Fruit fly (Drosophila melanogaster) whole organism, embryonic: ENCODE results near the gene can.

Experiments
- Ada2b ChIP-seq: fragments of 200-800 bp; sonication (Bioruptor generic); IDR thresholded peaks from 2 replicates; pipeline ENCODE4 v1.3.6; 2022; ENCODE audit warnings: missing biosample characterization, missing genetic modification characterization
- CG10565 ChIP-seq: fragments of 200-800 bp; sonication (Bioruptor generic); optimal IDR thresholded peaks from 3 replicates; lab custom pipeline; 2016; ENCODE audit warnings: missing biosample characterization, mild to moderate bottlenecking, missing genetic modification characterization
- CG11398 ChIP-seq: fragments of 200-800 bp; sonication (Bioruptor generic); optimal IDR thresholded peaks from 2 replicates; lab custom pipeline; 2016; ENCODE audit warnings: missing biosample characterization, missing genetic modification characterization
- CG13296 ChIP-seq: fragments of 200-800 bp; sonication (Bioruptor generic); optimal IDR thresholded peaks from 3 replicates; lab custom pipeline; 2018; ENCODE audit warnings: missing biosample characterization, mild to moderate bottlenecking, missing genetic modification characterization
- CG13894 ChIP-seq: fragments of 200-800 bp; sonication (Bioruptor generic); optimal IDR thresholded peaks from 3 replicates; lab custom pipeline; 2018; ENCODE audit warnings: missing biosample characterization, mild to moderate bottlenecking, missing genetic modification characterization, moderate library complexity
- CG15011 ChIP-seq: fragments of 200-800 bp; sonication (Bioruptor generic); optimal IDR thresholded peaks from 3 replicates; lab custom pipeline; 2018; ENCODE audit warnings: missing biosample characterization, mild to moderate bottlenecking, missing genetic modification characterization
- CG1603 ChIP-seq: fragments of 200-800 bp; sonication (Bioruptor generic); optimal IDR thresholded peaks from 2 replicates; lab custom pipeline; 2019; ENCODE audit warnings: missing biosample characterization, mild to moderate bottlenecking, missing genetic modification characterization, moderate library complexity
- CG17328 ChIP-seq: fragments of 200-800 bp; sonication (Bioruptor generic); IDR thresholded peaks from 2 replicates; pipeline ENCODE4 v1.3.6; 2022; ENCODE audit warnings: missing biosample characterization, missing genetic modification characterization
- CG1792 ChIP-seq: fragments of 200-800 bp; sonication (Bioruptor generic); optimal IDR thresholded peaks from 2 replicates; lab custom pipeline; 2016; ENCODE audit warnings: missing biosample characterization, missing genetic modification characterization
- CG18476 ChIP-seq: fragments of 200-800 bp; sonication (Bioruptor generic); optimal IDR thresholded peaks from 2 replicates; lab custom pipeline; 2016; ENCODE audit warnings: missing biosample characterization, mild to moderate bottlenecking, missing genetic modification characterization
- CG18764 ChIP-seq: fragments of 200-800 bp; sonication (Bioruptor generic); optimal IDR thresholded peaks from 3 replicates; lab custom pipeline; 2016; ENCODE audit warnings: missing biosample characterization, missing genetic modification characterization
- CG2199 ChIP-seq: fragments of 200-800 bp; sonication (Bioruptor generic); IDR thresholded peaks from 3 replicates; pipeline ENCODE4 v1.3.6; 2022; ENCODE audit warnings: missing biosample characterization, missing genetic modification characterization
- CG30431 ChIP-seq: fragments of 200-800 bp; sonication (Bioruptor generic); optimal IDR thresholded peaks from 2 replicates; lab custom pipeline; 2017; ENCODE audit warnings: missing biosample characterization, missing genetic modification characterization
- CG34422 ChIP-seq: fragments of 200-800 bp; sonication (Bioruptor generic); IDR thresholded peaks from 3 replicates; pipeline ENCODE4 v1.3.6; 2022; ENCODE audit warnings: missing biosample characterization, missing genetic modification characterization
- CG3838 ChIP-seq: fragments of 200-800 bp; sonication (Bioruptor generic); optimal IDR thresholded peaks from 3 replicates; lab custom pipeline; 2016; ENCODE audit warnings: missing biosample characterization, missing genetic modification characterization
- CG7839 ChIP-seq: fragments of 200-800 bp; sonication (Bioruptor generic); optimal IDR thresholded peaks from 3 replicates; lab custom pipeline; 2018; ENCODE audit warnings: missing biosample characterization, mild to moderate bottlenecking, missing genetic modification characterization, moderate library complexity
- CG9932 ChIP-seq: fragments of 200-800 bp; sonication (Bioruptor generic); IDR thresholded peaks from 2 replicates; pipeline ENCODE4 v1.3.6; 2022; ENCODE audit warnings: missing biosample characterization, missing genetic modification characterization
- CTCF ChIP-seq: fragments of 200-800 bp; sonication (Bioruptor generic); optimal IDR thresholded peaks from 2 replicates; lab custom pipeline; 2017; ENCODE audit warnings: missing biosample characterization, mild to moderate bottlenecking, missing genetic modification characterization, moderate library complexity
- CrebB ChIP-seq: fragments of 200-800 bp; sonication (Bioruptor generic); optimal IDR thresholded peaks from 3 replicates; lab custom pipeline; 2018; ENCODE audit warnings: missing biosample characterization, mild to moderate bottlenecking, missing genetic modification characterization
- D19A ChIP-seq: fragments of 200-800 bp; optimal IDR thresholded peaks from 3 replicates; lab custom pipeline; 2019; ENCODE audit warnings: missing biosample characterization, mild to moderate bottlenecking, missing genetic modification characterization, moderate library complexity
- Deaf1 ChIP-seq: fragments of 200-800 bp; optimal IDR thresholded peaks from 3 replicates; lab custom pipeline; 2019; ENCODE audit warnings: missing biosample characterization, mild to moderate bottlenecking, missing genetic modification characterization, moderate library complexity
- Hey ChIP-seq: fragments of 200-800 bp; sonication (Bioruptor generic); optimal IDR thresholded peaks from 3 replicates; lab custom pipeline; 2018; ENCODE audit warnings: missing biosample characterization, mild to moderate bottlenecking, missing genetic modification characterization
- Hmr ChIP-seq: fragments of 200-800 bp; sonication (Bioruptor generic); optimal IDR thresholded peaks from 3 replicates; lab custom pipeline; 2017; ENCODE audit warnings: mild to moderate bottlenecking, missing biosample characterization, missing genetic modification reagents, missing genetic modification characterization
- Jarid2 ChIP-seq: fragments of 200-800 bp; sonication (Bioruptor generic); optimal IDR thresholded peaks from 3 replicates; lab custom pipeline; 2017; ENCODE audit warnings: mild to moderate bottlenecking, missing biosample characterization, missing genetic modification reagents, missing genetic modification characterization
- Med ChIP-seq: fragments of 200-800 bp; sonication (Bioruptor generic); peaks from one replicate; lab custom pipeline; 2016; ENCODE audit warnings: missing biosample characterization, missing genetic modification characterization, mild to moderate bottlenecking, inconsistent platforms, moderate library complexity
- NFAT ChIP-seq: fragments of 200-800 bp; sonication (Bioruptor generic); IDR thresholded peaks from 2 replicates; pipeline ENCODE4 v1.3.6; 2022; ENCODE audit warnings: missing biosample characterization, missing genetic modification characterization
- Pdp1 ChIP-seq, 2 experiments: fragments of 200-800 bp; sonication (Bioruptor generic); optimal IDR thresholded peaks; 3 replicates each; lab custom pipeline; 2016; ENCODE audit warnings: missing biosample characterization in 2 of 2, missing genetic modification characterization in 2 of 2, mild to moderate bottlenecking in 1 of 2, moderate library complexity in 1 of 2
- Side ChIP-seq: fragments of 200-800 bp; sonication (Bioruptor generic); optimal IDR thresholded peaks from 2 replicates; lab custom pipeline; 2016; ENCODE audit warnings: missing biosample characterization, missing genetic modification characterization
- Usf ChIP-seq: fragments of 200-800 bp; sonication (Bioruptor generic); optimal IDR thresholded peaks from 2 replicates; lab custom pipeline; 2017; ENCODE audit warnings: missing genotype, missing biosample characterization, missing genetic modification characterization
- ara ChIP-seq: fragments of 200-800 bp; sonication (Bioruptor generic); IDR thresholded peaks from 2 replicates; pipeline ENCODE4 v1.3.6; 2022; ENCODE audit warnings: missing biosample characterization, missing genetic modification characterization
- ash1 ChIP-seq: fragments of 200-800 bp; sonication (Bioruptor generic); optimal IDR thresholded peaks from 2 replicates; lab custom pipeline; 2018; ENCODE audit warnings: missing biosample characterization, mild to moderate bottlenecking, missing genetic modification characterization
- bab2 ChIP-seq: fragments of 200-800 bp; sonication (Bioruptor generic); optimal IDR thresholded peaks from 2 replicates; lab custom pipeline; 2016; ENCODE audit warnings: missing biosample characterization, missing genetic modification characterization
- bbx ChIP-seq: fragments of 200-800 bp; sonication (Bioruptor generic); IDR thresholded peaks from 2 replicates; pipeline ENCODE4 v1.3.6; 2022; ENCODE audit warnings: missing biosample characterization, missing genetic modification characterization; ENCODE audit not compliant: partially characterized antibody
- bigmax ChIP-seq: fragments of 200-800 bp; sonication (Bioruptor generic); optimal IDR thresholded peaks from 2 replicates; lab custom pipeline; 2018; ENCODE audit warnings: missing biosample characterization, mild to moderate bottlenecking, missing genetic modification characterization
- cato ChIP-seq: fragments of 200-800 bp; sonication (Bioruptor generic); optimal IDR thresholded peaks from 2 replicates; lab custom pipeline; 2016; ENCODE audit warnings: missing biosample characterization, missing genetic modification characterization, borderline replicate concordance
- crol ChIP-seq: fragments of 200-800 bp; sonication (Bioruptor generic); IDR thresholded peaks from 2 replicates; pipeline ENCODE4 v1.3.6; 2022; ENCODE audit warnings: missing biosample characterization, missing genetic modification characterization
- disco-r ChIP-seq: fragments of 200-800 bp; sonication (Bioruptor generic); optimal IDR thresholded peaks from 2 replicates; lab custom pipeline; 2016; ENCODE audit warnings: missing biosample characterization, missing genetic modification characterization
- fd64A ChIP-seq: fragments of 200-800 bp; sonication (Bioruptor generic); optimal IDR thresholded peaks from 3 replicates; lab custom pipeline; 2018; ENCODE audit warnings: missing biosample characterization, mild to moderate bottlenecking, missing genetic modification characterization
- fd96Cb ChIP-seq: fragments of 200-800 bp; sonication (Bioruptor generic); optimal IDR thresholded peaks from 2 replicates; lab custom pipeline; 2018; ENCODE audit warnings: missing biosample characterization, mild to moderate bottlenecking, missing genetic modification characterization, moderate library complexity
- nerfin-1 ChIP-seq: fragments of 200-800 bp; sonication (Bioruptor generic); optimal IDR thresholded peaks from 3 replicates; lab custom pipeline; 2019; ENCODE audit warnings: missing biosample characterization, mild to moderate bottlenecking, missing genetic modification characterization, moderate library complexity
- nerfin-2 ChIP-seq: fragments of 200-800 bp; sonication (Bioruptor generic); IDR thresholded peaks from 2 replicates; pipeline ENCODE4 v1.3.6; 2022; ENCODE audit warnings: missing biosample characterization, missing genetic modification characterization; ENCODE audit not compliant: partially characterized antibody
- nom ChIP-seq: fragments of 200-800 bp; sonication (Bioruptor generic); optimal IDR thresholded peaks from 2 replicates; lab custom pipeline; 2017; ENCODE audit warnings: missing biosample characterization, missing genetic modification characterization, mild to moderate bottlenecking, moderate library complexity, missing genetic modification reagents
- pnt ChIP-seq: fragments of 200-800 bp; sonication (Bioruptor generic); optimal IDR thresholded peaks from 3 replicates; lab custom pipeline; 2016; ENCODE audit warnings: missing biosample characterization, missing genetic modification characterization
- sd ChIP-seq: fragments of 200-800 bp; sonication (Bioruptor generic); optimal IDR thresholded peaks from 3 replicates; lab custom pipeline; 2018; ENCODE audit warnings: missing biosample characterization, mild to moderate bottlenecking, missing genetic modification characterization, moderate library complexity
- seq ChIP-seq: fragments of 200-800 bp; sonication (Bioruptor generic); IDR thresholded peaks from 2 replicates; pipeline ENCODE4 v1.3.6; 2022; ENCODE audit warnings: missing biosample characterization, missing genetic modification characterization
- slbo ChIP-seq: fragments of 200-800 bp; sonication (Bioruptor generic); IDR thresholded peaks from 2 replicates; pipeline ENCODE4 v1.3.6; 2022; ENCODE audit warnings: missing biosample characterization, missing genetic modification characterization
- sr ChIP-seq: fragments of 200-800 bp; sonication (Bioruptor generic); IDR thresholded peaks from 3 replicates; pipeline ENCODE4 v1.3.6; 2022; ENCODE audit warnings: missing biosample characterization, missing genetic modification characterization
- tio ChIP-seq: fragments of 200-800 bp; sonication (Bioruptor generic); optimal IDR thresholded peaks from 2 replicates; lab custom pipeline; 2017; ENCODE audit warnings: missing biosample characterization, missing genetic modification characterization, inconsistent platforms

The can gene

DNA sequence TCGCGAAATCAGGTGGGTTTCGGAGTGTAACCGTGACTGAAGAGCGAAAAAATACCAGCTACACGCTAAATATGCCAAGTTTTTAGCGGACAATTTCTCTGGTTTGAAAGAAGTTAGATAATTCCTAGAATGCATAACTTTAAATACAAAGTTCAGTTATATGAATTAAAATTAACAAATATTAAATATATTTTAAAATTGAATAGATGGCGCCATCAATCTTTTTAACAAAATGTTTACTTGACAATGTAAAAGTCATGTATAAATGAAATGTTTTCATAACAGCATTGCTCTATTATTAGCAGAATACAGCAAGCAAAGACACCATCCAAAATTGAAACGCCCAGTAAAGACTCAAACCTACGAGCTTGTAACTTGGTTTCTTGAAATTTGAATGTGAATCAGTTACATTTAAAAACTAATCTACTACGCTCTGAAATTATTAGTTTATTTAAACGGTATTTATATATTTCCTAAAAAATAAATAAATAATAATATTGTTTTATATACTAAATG lies 41.6 kb downstream of the can start, which contains the start of gene scramb1 (continued):
- no peak for TF ChIP-seq CG11398 (GFP tag; lab: Kevin White, UChicago)
- TF ChIP-seq fd64A (GFP tag; lab: Kevin White, UChicago): no peak
- TF ChIP-seq CrebB (tag; lab: Kevin White, UChicago): no peak
- no peak for TF ChIP-seq CG18476 (GFP tag; lab: Kevin White, UChicago)

DNA sequence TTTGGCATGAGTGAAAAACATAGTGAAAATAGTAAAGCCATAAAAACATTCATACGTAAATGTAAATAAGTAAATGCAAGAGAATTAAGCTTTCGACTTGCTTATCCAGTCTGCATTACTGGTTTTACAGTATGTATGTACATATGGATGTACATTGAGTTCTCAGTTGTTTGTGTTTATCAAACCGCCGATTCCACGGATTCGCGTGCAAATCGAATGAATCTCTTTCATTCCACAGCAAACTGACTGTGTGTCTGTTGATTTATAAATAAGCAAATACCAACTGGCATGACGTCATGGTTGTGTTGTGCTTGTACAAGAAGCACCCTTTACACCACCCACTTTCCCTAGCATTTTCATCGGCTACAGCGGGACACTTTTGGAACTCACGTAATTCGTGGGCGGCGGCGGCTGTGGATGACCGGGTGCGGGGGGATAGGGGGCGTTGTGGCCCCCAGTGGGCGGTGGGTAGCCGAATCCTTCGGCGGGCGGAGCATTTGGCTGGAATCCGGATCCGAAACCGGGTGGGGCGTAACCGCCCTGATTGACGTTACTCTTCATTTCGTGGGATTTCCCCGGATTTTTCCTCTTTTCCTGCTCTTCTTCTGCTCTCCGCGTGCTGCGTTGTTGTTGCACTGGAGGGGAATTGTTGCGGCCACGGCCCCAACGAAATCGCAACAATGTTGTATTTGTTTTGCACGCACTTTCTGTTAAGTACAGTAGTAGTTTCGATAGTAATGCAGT lies 42.3 kb downstream of the can start:
- TF ChIP-seq Jarid2 (GFP tag; lab: Kevin White, UChicago) (no peak), crol (GFP tag; lab: Robert Waterston, UW) (peak; percentile 91), CG13296 (GFP tag; lab: Kevin White, UChicago) (no peak), cato (GFP tag; lab: Kevin White, UChicago) (no peak), nom (GFP tag; lab: Kevin White, UChicago) (no peak), ash1 (GFP tag; lab: Kevin White, UChicago) (no peak), CG2199 (GFP tag; lab: Robert Waterston, UW) (no peak), CG7839 (no peak), CG15011 (GFP tag; lab: Kevin White, UChicago) (no peak), CG34422 (peak; percentile 41; the same call in 1 of the 3 replicates), D19A (tag; lab: Kevin White, UChicago) (peak; percentile 5), CG18764 (GFP tag; lab: Kevin White, UChicago) (no peak), disco-r (GFP tag; lab: Kevin White, UChicago) (no peak), pnt (GFP tag; lab: Kevin White, UChicago) (no peak), Hey (tag; lab: Kevin White, UChicago) (no peak), CG1792 (GFP tag; lab: Kevin White, UChicago) (no peak), Med (GFP tag; lab: Kevin White, UChicago) (peak; percentile 47), nerfin-2 (GFP tag; lab: Robert Waterston, UW) (no peak), nerfin-1 (tag; lab: Kevin White, UChicago) (no peak), ara (GFP tag; lab: Robert Waterston, UW) (0 out of 2 replicates have a peak, but pooled peaks have one; percentile 4), Usf (no peak), bab2 (GFP tag; lab: Kevin White, UChicago) (no peak), bbx (GFP tag; lab: Robert Waterston, UW) (peak; percentile 24; the same call in 1 of the 2 replicates), sd (tag; lab: Kevin White, UChicago) (peak; percentile 64), sr (0 out of 3 replicates have a peak, but pooled peaks have one; percentile 35), Side (no peak), Hmr (GFP tag; lab: Kevin White, UChicago) (no peak), bigmax (GFP tag; lab: Kevin White, UChicago) (no peak), CTCF (GFP tag; lab: Kevin White, UChicago) (no peak), seq (GFP tag; lab: Robert Waterston, UW) (no peak), tio (GFP tag; lab: Kevin White, UChicago) (no peak), slbo (GFP tag; lab: Robert Waterston, UW) (no peak), CG10565 (GFP tag; lab: Kevin White, UChicago) (no peak), Deaf1 (tag; lab: Kevin White, UChicago) (no peak), fd96Cb (tag; lab: Kevin White, UChicago) (no peak), CG1603 (tag; lab: Kevin White, UChicago) (no peak), CG9932 (0 out of 2 replicates have a peak, but pooled peaks have one; percentile 17), Ada2b (GFP tag; lab: Robert Waterston, UW) (no peak), CG3838 (no peak), Pdp1 (GFP tag; optimal IDR thresholded peaks at IDR 0.05; lab: Kevin White, UChicago) (peak in 1 of 2 experiments; percentile 19), CG13894 (tag; lab: Kevin White, UChicago) (no peak), NFAT (no peak), CG17328 (0 out of 2 replicates have a peak, but pooled peaks have one; percentile 16), CG30431 (no peak)
